Worm (Caenorhabditis elegans) whole organism, L4 larva: ENCODE measurements around the gene cdc-50.B.

ENCODE experiments used
- F49E8.2 ChIP-seq: sonication (generic microtip); optimal IDR thresholded peaks from 2 replicates; lab custom pipeline; 2016; ENCODE audit warnings: missing compliant biosample characterization, mild to moderate bottlenecking, missing genetic modification characterization, borderline replicate concordance
- T26A8.4 ChIP-seq: fragments of 200-800 bp; sonication (Bioruptor generic); IDR thresholded peaks from 2 replicates; pipeline ENCODE4 v1.3.6; 2022; ENCODE audit warnings: missing genetic modification characterization, missing compliant biosample characterization
- Y48G9A.11 ChIP-seq: fragments of 200-800 bp; sonication (Bioruptor generic); IDR thresholded peaks from 2 replicates; pipeline ENCODE4 v1.3.6; 2022; ENCODE audit warnings: missing genetic modification reagents, missing genetic modification characterization, missing compliant biosample characterization
- Y5F2A.4 ChIP-seq: fragments of 200-800 bp; sonication (Bioruptor generic); optimal IDR thresholded peaks from 2 replicates; lab custom pipeline; 2018; ENCODE audit warnings: mild to moderate bottlenecking, missing genetic modification characterization, missing compliant biosample characterization
- Y75B8A.6 ChIP-seq: fragments of 200-800 bp; sonication (Bioruptor generic); IDR thresholded peaks from 2 replicates; pipeline ENCODE4 v1.3.6; 2022; ENCODE audit warnings: missing genetic modification reagents, missing genetic modification characterization, missing compliant biosample characterization
- ZK546.5 ChIP-seq, 2 experiments: sonication (generic microtip); optimal IDR thresholded peaks; 2 replicates each; lab custom pipeline; 2017; ENCODE audit warnings: missing biosample characterization in 2 of 2, missing genetic modification characterization in 2 of 2
- aha-1 ChIP-seq: fragments of 150-350 bp; peaks from one replicate; lab custom pipeline; 2014; ENCODE audit warnings: missing biosample characterization, missing genetic modification characterization
- aly-2 ChIP-seq: sonication (generic microtip); optimal IDR thresholded peaks from 2 replicates; lab custom pipeline; 2018; ENCODE audit warnings: missing biosample characterization, missing genetic modification characterization
- ama-1 ChIP-seq: fragments of 150-350 bp; optimal IDR thresholded peaks from 2 replicates; lab custom pipeline; 2014; ENCODE audit warnings: inconsistent platforms, mixed read lengths
- attf-4 ChIP-seq: sonication (generic microtip); optimal IDR thresholded peaks from 3 replicates; lab custom pipeline; 2017; ENCODE audit warnings: missing biosample characterization, missing genetic modification characterization
- ceh-28 ChIP-seq: fragments of 150-350 bp; optimal IDR thresholded peaks from 2 replicates; lab custom pipeline; 2014; ENCODE audit warnings: missing biosample characterization, missing genetic modification reagents, missing genetic modification characterization
- ceh-44 ChIP-seq: fragments of 200-800 bp; sonication (Bioruptor generic); IDR thresholded peaks from 2 replicates; pipeline ENCODE4 v1.3.6; 2022; ENCODE audit warnings: missing genetic modification reagents, missing genetic modification characterization, missing compliant biosample characterization
- ceh-82 ChIP-seq: sonication (generic microtip); optimal IDR thresholded peaks from 2 replicates; lab custom pipeline; 2017; ENCODE audit warnings: missing biosample characterization, missing genetic modification characterization
- cey-2 ChIP-seq: sonication (generic microtip); optimal IDR thresholded peaks from 3 replicates; lab custom pipeline; 2017; ENCODE audit warnings: missing genetic modification characterization, mild to moderate bottlenecking, missing compliant biosample characterization, antibody characterized with exemption, borderline replicate concordance; ENCODE audit not compliant: insufficient read depth
- ctbp-1 ChIP-seq: fragments of 200-800 bp; sonication (Bioruptor generic); IDR thresholded peaks from 2 replicates; pipeline ENCODE4 v1.3.6; 2022; ENCODE audit warnings: missing genetic modification reagents, missing genetic modification characterization, missing compliant biosample characterization
- daf-16 ChIP-seq, 3 experiments: sonication (generic microtip); optimal IDR thresholded peaks; 2 replicates each; lab custom pipeline; 2016 to 2017; ENCODE audit warnings: missing genetic modification characterization in 3 of 3, missing genetic modification reagents in 3 of 3, mild to moderate bottlenecking in 2 of 3, missing compliant biosample characterization in 2 of 3, missing biosample characterization in 1 of 3, moderate library complexity in 1 of 3
- dmd-6 ChIP-seq: fragments of 200-800 bp; sonication (Bioruptor generic); IDR thresholded peaks from 2 replicates; pipeline ENCODE4 v1.3.6; 2022; ENCODE audit warnings: missing genetic modification reagents, missing genetic modification characterization, missing compliant biosample characterization
- dmd-8 ChIP-seq: fragments of 200-800 bp; sonication (Bioruptor generic); IDR thresholded peaks from 2 replicates; pipeline ENCODE4 v1.3.6; 2022; ENCODE audit warnings: missing genetic modification characterization, missing compliant biosample characterization
- duxl-1 ChIP-seq: sonication (generic microtip); optimal IDR thresholded peaks from 2 replicates; lab custom pipeline; 2016; ENCODE audit warnings: mild to moderate bottlenecking, missing genetic modification characterization, moderate library complexity, missing compliant biosample characterization; ENCODE audit not compliant: poor library complexity
- dve-1 ChIP-seq: sonication (generic microtip); optimal IDR thresholded peaks from 2 replicates; lab custom pipeline; 2017; ENCODE audit warnings: antibody characterized with exemption, mild to moderate bottlenecking, missing genetic modification characterization, missing compliant biosample characterization; ENCODE audit not compliant: insufficient read depth
- fos-1 ChIP-seq: fragments of 150-350 bp; optimal IDR thresholded peaks from 2 replicates; lab custom pipeline; 2014; ENCODE audit warnings: missing biosample characterization, missing genetic modification characterization
- gei-8 ChIP-seq: fragments of 200-800 bp; sonication (Bioruptor generic); optimal IDR thresholded peaks from 2 replicates; lab custom pipeline; 2018; ENCODE audit warnings: mild to moderate bottlenecking, missing genetic modification characterization, missing compliant biosample characterization
- hlh-30 ChIP-seq: sonication (generic microtip); optimal IDR thresholded peaks from 2 replicates; lab custom pipeline; 2017; ENCODE audit warnings: antibody characterized with exemption, mild to moderate bottlenecking, missing genetic modification characterization, missing compliant biosample characterization; ENCODE audit not compliant: insufficient read depth
- hmg-1.1 ChIP-seq: fragments of 200-800 bp; sonication (Bioruptor generic); IDR thresholded peaks from 2 replicates; pipeline ENCODE4 v1.3.6; 2022; ENCODE audit warnings: missing genetic modification reagents, missing genetic modification characterization, missing compliant biosample characterization
- jun-1 ChIP-seq: fragments of 150-350 bp; optimal IDR thresholded peaks from 2 replicates; lab custom pipeline; 2014; ENCODE audit warnings: missing biosample characterization, missing genetic modification reagents, missing genetic modification characterization
- lim-7 ChIP-seq: fragments of 200-800 bp; sonication (Bioruptor generic); IDR thresholded peaks from 2 replicates; pipeline ENCODE4 v1.3.6; 2022; ENCODE audit warnings: missing genetic modification characterization, missing compliant biosample characterization
- lin-1 ChIP-seq: fragments of 200-800 bp; sonication (Bioruptor generic); IDR thresholded peaks from 2 replicates; pipeline ENCODE4 v1.3.6; 2022; ENCODE audit warnings: missing genetic modification reagents, missing genetic modification characterization, missing compliant biosample characterization
- lin-13 ChIP-seq: fragments of 150-350 bp; optimal IDR thresholded peaks from 2 replicates; lab custom pipeline; 2014; ENCODE audit warnings: missing biosample characterization, missing genetic modification reagents, missing genetic modification characterization
- lin-15B ChIP-seq: fragments of 150-350 bp; sonication (generic microtip); optimal IDR thresholded peaks from 3 replicates; lab custom pipeline; 2014; ENCODE audit warnings: missing biosample characterization, missing genetic modification characterization
- lin-38 ChIP-seq: fragments of 200-800 bp; sonication (Bioruptor generic); IDR thresholded peaks from 2 replicates; pipeline ENCODE4 v1.3.6; 2022; ENCODE audit warnings: missing genetic modification reagents, missing genetic modification characterization, missing compliant biosample characterization
- lsy-2 ChIP-seq, 2 experiments: fragments of 150-350 bp in 1 of 2; sonication (generic microtip) in 1 of 2; optimal IDR thresholded peaks; 2 replicates each; lab custom pipeline; 2014 to 2017; ENCODE audit warnings: missing biosample characterization in 2 of 2, missing genetic modification characterization in 2 of 2
- madf-5 ChIP-seq, 2 experiments: fragments of 200-800 bp; sonication (Bioruptor generic); IDR thresholded peaks; 2 replicates each; pipeline ENCODE4 v1.3.6; 2022; ENCODE audit warnings: missing compliant biosample characterization in 2 of 2, missing genetic modification characterization in 2 of 2
- mxl-2 ChIP-seq: fragments of 200-800 bp; sonication (Bioruptor generic); conservative IDR thresholded peaks from 2 replicates; pipeline ENCODE4 v1.3.6; 2022; ENCODE audit warnings: missing genetic modification reagents, missing genetic modification characterization, missing compliant biosample characterization
- nhr-102 ChIP-seq: sonication (generic microtip); optimal IDR thresholded peaks from 2 replicates; lab custom pipeline; 2016; ENCODE audit warnings: mild to moderate bottlenecking, missing genetic modification characterization, moderate library complexity, missing compliant biosample characterization
- nhr-11 ChIP-seq: fragments of 150-350 bp; optimal IDR thresholded peaks from 2 replicates; lab custom pipeline; 2014; ENCODE audit warnings: missing biosample characterization, missing genetic modification characterization
- nhr-111 ChIP-seq: fragments of 200-800 bp; sonication (Bioruptor generic); optimal IDR thresholded peaks from 2 replicates; lab custom pipeline; 2018; ENCODE audit warnings: mild to moderate bottlenecking, missing genetic modification characterization, missing compliant biosample characterization
- nhr-28 ChIP-seq: fragments of 150-350 bp; optimal IDR thresholded peaks from 2 replicates; lab custom pipeline; 2014; ENCODE audit warnings: missing biosample characterization, missing genetic modification characterization
- nhr-77 ChIP-seq: fragments of 150-350 bp; optimal IDR thresholded peaks from 2 replicates; lab custom pipeline; 2014; ENCODE audit warnings: missing biosample characterization, missing genetic modification characterization
- php-3 ChIP-seq: fragments of 200-800 bp; sonication (Bioruptor generic); IDR thresholded peaks from 2 replicates; pipeline ENCODE4 v1.3.6; 2022; ENCODE audit warnings: missing genetic modification reagents, missing genetic modification characterization, missing compliant biosample characterization
- pqm-1 ChIP-seq: sonication (generic microtip); optimal IDR thresholded peaks from 2 replicates; lab custom pipeline; 2017; ENCODE audit warnings: missing biosample characterization, missing genetic modification characterization
- rbr-2 ChIP-seq: sonication (generic microtip); optimal IDR thresholded peaks from 2 replicates; lab custom pipeline; 2016; ENCODE audit warnings: missing genotype, missing genetic modification characterization, missing compliant biosample characterization
- saeg-2 ChIP-seq: fragments of 200-800 bp; sonication (Bioruptor generic); IDR thresholded peaks from 2 replicates; pipeline ENCODE4 v1.3.6; 2022; ENCODE audit warnings: missing genetic modification reagents, missing genetic modification characterization, missing compliant biosample characterization
- set-16 ChIP-seq: fragments of 200-800 bp; sonication (Bioruptor generic); IDR thresholded peaks from 2 replicates; pipeline ENCODE4 v1.3.6; 2022; ENCODE audit warnings: missing genetic modification reagents, missing genetic modification characterization, missing compliant biosample characterization
- snpc-4 ChIP-seq: fragments of 150-350 bp; optimal IDR thresholded peaks from 2 replicates; lab custom pipeline; 2014; ENCODE audit warnings: missing biosample characterization, missing genetic modification characterization
- spr-3 ChIP-seq: fragments of 200-800 bp; sonication (Bioruptor generic); optimal IDR thresholded peaks from 2 replicates; lab custom pipeline; 2018; ENCODE audit warnings: mild to moderate bottlenecking, missing genetic modification characterization, missing compliant biosample characterization
- unc-62 ChIP-seq, 3 experiments: fragments of 150-350 bp in 1 of 3; sonication (generic microtip); optimal IDR thresholded peaks in 2 of 3; peaks in 1 of 3; 1 replicate in 1 of 3; 2 replicates in 2 of 3; lab custom pipeline; 2014 to 2017; ENCODE audit warnings: missing biosample characterization in 3 of 3, missing genetic modification characterization in 3 of 3, missing genetic modification reagents in 3 of 3, missing genotype in 1 of 3
- vab-7 ChIP-seq: fragments of 200-800 bp; sonication (Bioruptor generic); IDR thresholded peaks from 2 replicates; pipeline ENCODE4 v1.3.6; 2022; ENCODE audit warnings: missing genetic modification reagents, missing genetic modification characterization, missing compliant biosample characterization
- zag-1 ChIP-seq: fragments of 150-350 bp; optimal IDR thresholded peaks from 2 replicates; lab custom pipeline; 2014; ENCODE audit warnings: missing biosample characterization, missing genetic modification characterization
- zfp-2 ChIP-seq: sonication (generic microtip); optimal IDR thresholded peaks from 2 replicates; lab custom pipeline; 2016; ENCODE audit warnings: mild to moderate bottlenecking, missing genetic modification characterization, missing compliant biosample characterization
- zfp-3 ChIP-seq: fragments of 200-800 bp; sonication (Bioruptor generic); conservative IDR thresholded peaks from 2 replicates; pipeline ENCODE4 v1.3.6; 2022; ENCODE audit warnings: missing genetic modification reagents, missing genetic modification characterization, missing compliant biosample characterization
- ztf-11 ChIP-seq: fragments of 150-350 bp; optimal IDR thresholded peaks from 2 replicates; lab custom pipeline; 2014; ENCODE audit warnings: missing biosample characterization, missing genetic modification characterization
- ztf-7 ChIP-seq: fragments of 150-350 bp; optimal IDR thresholded peaks from 2 replicates; lab custom pipeline; 2014; ENCODE audit warnings: missing biosample characterization, missing genetic modification characterization

Gene cdc-50.B

DNA sequence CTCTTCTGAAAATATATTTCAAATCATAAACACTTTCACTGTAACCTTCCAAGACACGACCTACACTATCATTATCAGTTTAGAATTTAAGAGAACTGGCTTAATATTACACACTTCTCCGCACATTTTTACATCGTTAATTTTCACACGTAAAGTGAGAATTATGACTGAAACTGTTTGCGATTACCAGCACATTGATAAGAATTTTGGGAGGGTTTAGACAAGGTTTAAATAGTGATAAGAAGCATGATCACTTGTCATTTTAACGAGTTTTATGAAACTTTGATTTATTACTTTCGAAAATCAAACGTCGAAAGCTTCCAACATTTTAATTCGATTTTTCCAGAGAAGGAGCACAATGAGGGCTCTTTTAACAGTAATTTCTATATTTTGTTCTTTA is 34.2 kb upstream of the cdc-50.B start, which contains the start of gene F21D5.3 (continued):
- TF ChIP-seq spr-3 (GFP tag; lab: Kevin White, UChicago) = no peak
- TF ChIP-seq ama-1 (lab: Kevin White, UChicago) = no peak
- TF ChIP-seq set-16 (GFP tag; lab: Robert Waterston, UW) = no peak
- TF ChIP-seq fos-1 (tag; lab: Kevin White, UChicago) = no peak
- no peak for TF ChIP-seq Y48G9A.11
- no peak for TF ChIP-seq madf-5 (GFP tag; IDR thresholded peaks at IDR 0.05; lab: Robert Waterston, UW)
- TF ChIP-seq vab-7 (GFP tag; lab: Robert Waterston, UW) = no peak
- no peak for TF ChIP-seq hlh-30
- no peak for TF ChIP-seq rbr-2
- TF ChIP-seq saeg-2 (GFP tag; lab: Robert Waterston, UW) = no peak
- peak; percentile 68 for TF ChIP-seq dmd-6 (GFP tag; lab: Robert Waterston, UW)
- no peak for TF ChIP-seq lin-13 (GFP tag; lab: Kevin White, UChicago)
- no peak for TF ChIP-seq F49E8.2
- no peak for TF ChIP-seq aly-2 (tag; lab: Kevin White, UChicago)
- no peak for TF ChIP-seq zfp-3 (GFP tag; lab: Robert Waterston, UW)
- TF ChIP-seq aha-1 (tag; lab: Kevin White, UChicago) = no peak
- TF ChIP-seq dmd-8 (GFP tag; lab: Robert Waterston, UW) = no peak
- TF ChIP-seq daf-16 (GFP tag; optimal IDR thresholded peaks at IDR 0.05; lab: Kevin White, UChicago) = no peak
- peak; percentile 67 for TF ChIP-seq daf-16 (tag; optimal IDR thresholded peaks at IDR 0.05; lab: Kevin White, UChicago)
- TF ChIP-seq T26A8.4 (GFP tag; lab: Robert Waterston, UW) = no peak
- no peak for TF ChIP-seq ceh-28 (tag; lab: Kevin White, UChicago)
- no peak for TF ChIP-seq hmg-1.1 (GFP tag; lab: Robert Waterston, UW)
- no peak for TF ChIP-seq jun-1 (tag; lab: Kevin White, UChicago)
- TF ChIP-seq cey-2 (tag; lab: Kevin White, UChicago) = no peak
- TF ChIP-seq ZK546.5 (tag; optimal IDR thresholded peaks at IDR 0.05; lab: Kevin White, UChicago) = no peak
- no peak for TF ChIP-seq lsy-2 (tag; optimal IDR thresholded peaks at IDR 0.05; lab: Kevin White, UChicago)
- no peak for TF ChIP-seq snpc-4 (tag; lab: Kevin White, UChicago)
- no peak for TF ChIP-seq Y75B8A.6 (GFP tag; lab: Robert Waterston, UW)
- TF ChIP-seq zag-1 (tag; lab: Kevin White, UChicago) = no peak
- no peak for TF ChIP-seq attf-4 (tag; lab: Kevin White, UChicago)
- no peak for TF ChIP-seq gei-8
- TF ChIP-seq lin-38 (GFP tag; lab: Robert Waterston, UW) = no peak
- TF ChIP-seq nhr-111 = no peak
- TF ChIP-seq nhr-77 (tag; lab: Kevin White, UChicago) = peak; percentile 67
- TF ChIP-seq ztf-11 (tag; lab: Kevin White, UChicago) = no peak
- no peak for TF ChIP-seq ceh-44 (GFP tag; lab: Robert Waterston, UW)
- TF ChIP-seq ctbp-1 (GFP tag; lab: Robert Waterston, UW) = no peak
- TF ChIP-seq mxl-2 (GFP tag; lab: Robert Waterston, UW) = no peak
- no peak for TF ChIP-seq nhr-102 (tag; lab: Kevin White, UChicago)
- TF ChIP-seq zfp-2 (tag; lab: Kevin White, UChicago) = no peak
- TF ChIP-seq nhr-11 (tag; lab: Kevin White, UChicago) = no peak
- TF ChIP-seq ceh-82 (tag; lab: Kevin White, UChicago) = no peak
- TF ChIP-seq nhr-28 (tag; lab: Kevin White, UChicago) = peak; percentile 60
- TF ChIP-seq lim-7 (GFP tag; lab: Robert Waterston, UW) = no peak
- peak; percentile 79 for TF ChIP-seq php-3 (GFP tag; lab: Robert Waterston, UW)
- no peak for TF ChIP-seq unc-62 (GFP tag; optimal IDR thresholded peaks at IDR 0.05 in 1 of 2; lab: Kevin White, UChicago)
- TF ChIP-seq unc-62 (tag; optimal IDR thresholded peaks at IDR 0.05; lab: Kevin White, UChicago) = no peak
- TF ChIP-seq dve-1 (tag; lab: Kevin White, UChicago) = peak; percentile 63
- no peak for TF ChIP-seq ztf-7 (tag; lab: Kevin White, UChicago)
- TF ChIP-seq duxl-1 (tag; lab: Kevin White, UChicago) = no peak
- TF ChIP-seq pqm-1 (tag; lab: Kevin White, UChicago) = peak; percentile 96
- TF ChIP-seq lin-15B = no peak
- TF ChIP-seq lin-1 (GFP tag; lab: Robert Waterston, UW) = peak; percentile 47; the same call in 1 of the 2 replicates
- TF ChIP-seq Y5F2A.4 (GFP tag; lab: Kevin White, UChicago) = no peak
